Fruit fly (Drosophila melanogaster) whole organism, embryonic: ENCODE results near the gene Catsup.

ENCODE experiments used
- Antp ChIP-seq: fragments of 200-800 bp; sonication (Bioruptor generic); optimal IDR thresholded peaks from 3 replicates; lab custom pipeline; 2016; ENCODE audit warnings: missing biosample characterization, missing genetic modification characterization
- B-H2 ChIP-seq: fragments of 200-800 bp; sonication (Bioruptor generic); optimal IDR thresholded peaks from 2 replicates; lab custom pipeline; 2018; ENCODE audit warnings: missing biosample characterization, mild to moderate bottlenecking, missing genetic modification characterization
- CG10543 ChIP-seq: fragments of 200-800 bp; sonication (Bioruptor generic); optimal IDR thresholded peaks from 3 replicates; lab custom pipeline; 2017; ENCODE audit warnings: missing biosample characterization, mild to moderate bottlenecking, missing genetic modification characterization, moderate library complexity
- CG11456 ChIP-seq: fragments of 200-800 bp; sonication (Bioruptor generic); IDR thresholded peaks from 3 replicates; pipeline ENCODE4 v1.3.6; 2022; ENCODE audit warnings: missing biosample characterization, missing genetic modification characterization
- CG11560 ChIP-seq: fragments of 200-800 bp; sonication (Bioruptor generic); IDR thresholded peaks from 3 replicates; pipeline ENCODE4 v1.3.6; 2022; ENCODE audit warnings: missing biosample characterization, missing genetic modification characterization
- CG11695 ChIP-seq: fragments of 200-800 bp; sonication (Bioruptor generic); IDR thresholded peaks from 3 replicates; pipeline ENCODE4 v1.3.6; 2022; ENCODE audit warnings: missing biosample characterization, missing genetic modification characterization
- CG12071 ChIP-seq: fragments of 200-800 bp; sonication (Bioruptor generic); optimal IDR thresholded peaks from 3 replicates; lab custom pipeline; 2018; ENCODE audit warnings: missing biosample characterization, mild to moderate bottlenecking, missing genetic modification characterization
- CG13894 ChIP-seq: fragments of 200-800 bp; sonication (Bioruptor generic); optimal IDR thresholded peaks from 3 replicates; lab custom pipeline; 2018; ENCODE audit warnings: missing biosample characterization, mild to moderate bottlenecking, missing genetic modification characterization, moderate library complexity
- CG17186 ChIP-seq: fragments of 200-800 bp; sonication (Bioruptor generic); optimal IDR thresholded peaks from 3 replicates; lab custom pipeline; 2017; ENCODE audit warnings: missing biosample characterization, missing genetic modification reagents, missing genetic modification characterization
- CG17361 ChIP-seq: fragments of 200-800 bp; sonication (Bioruptor generic); IDR thresholded peaks from 3 replicates; pipeline ENCODE4 v1.3.6; 2022; ENCODE audit warnings: missing biosample characterization, missing genetic modification characterization
- CG18599 ChIP-seq: fragments of 200-800 bp; sonication (Bioruptor generic); optimal IDR thresholded peaks from 3 replicates; lab custom pipeline; 2017; ENCODE audit warnings: missing biosample characterization, missing genetic modification characterization, mild to moderate bottlenecking, moderate library complexity, missing genetic modification reagents
- CG3281 ChIP-seq: fragments of 200-800 bp; sonication (Bioruptor generic); optimal IDR thresholded peaks from 3 replicates; lab custom pipeline; 2017; ENCODE audit warnings: missing biosample characterization, mild to moderate bottlenecking, missing genetic modification characterization
- CG4820 ChIP-seq: fragments of 200-800 bp; sonication (Bioruptor generic); optimal IDR thresholded peaks from 3 replicates; lab custom pipeline; 2016; ENCODE audit warnings: missing biosample characterization, missing genetic modification characterization
- CG5180 ChIP-seq: fragments of 200-800 bp; sonication (Bioruptor generic); optimal IDR thresholded peaks from 3 replicates; lab custom pipeline; 2017; ENCODE audit warnings: missing biosample characterization, missing genetic modification characterization, mild to moderate bottlenecking, moderate library complexity, missing genetic modification reagents
- CG7556 ChIP-seq: fragments of 200-800 bp; sonication (Bioruptor generic); optimal IDR thresholded peaks from 2 replicates; lab custom pipeline; 2017; ENCODE audit warnings: missing biosample characterization, mild to moderate bottlenecking, missing genetic modification characterization
- CG8388 ChIP-seq: fragments of 200-800 bp; sonication (Bioruptor generic); optimal IDR thresholded peaks from 2 replicates; lab custom pipeline; 2019; ENCODE audit warnings: missing biosample characterization, mild to moderate bottlenecking, missing genetic modification characterization, moderate library complexity
- CG8924 ChIP-seq: fragments of 200-800 bp; optimal IDR thresholded peaks from 3 replicates; lab custom pipeline; 2019; ENCODE audit warnings: missing biosample characterization, mild to moderate bottlenecking, missing genetic modification characterization, moderate library complexity
- CG8944 ChIP-seq: fragments of 200-800 bp; sonication (Bioruptor generic); optimal IDR thresholded peaks from 3 replicates; lab custom pipeline; 2016; ENCODE audit warnings: missing biosample characterization, missing genetic modification characterization
- CG9727 ChIP-seq: fragments of 200-800 bp; sonication (Bioruptor generic); optimal IDR thresholded peaks from 3 replicates; lab custom pipeline; 2017; ENCODE audit warnings: missing biosample characterization, mild to moderate bottlenecking, missing genetic modification characterization
- D19A ChIP-seq: fragments of 200-800 bp; optimal IDR thresholded peaks from 3 replicates; lab custom pipeline; 2019; ENCODE audit warnings: missing biosample characterization, mild to moderate bottlenecking, missing genetic modification characterization, moderate library complexity
- Doc3 ChIP-seq: fragments of 200-800 bp; sonication (Bioruptor generic); IDR thresholded peaks from 3 replicates; pipeline ENCODE4 v1.3.6; 2022; ENCODE audit warnings: missing biosample characterization, missing genetic modification characterization; ENCODE audit not compliant: partially characterized antibody
- Dp ChIP-seq: fragments of 200-800 bp; sonication (Bioruptor generic); optimal IDR thresholded peaks from 2 replicates; lab custom pipeline; 2018; ENCODE audit warnings: missing biosample characterization, mild to moderate bottlenecking, missing genetic modification characterization, moderate library complexity
- Eip74EF ChIP-seq, 2 experiments: fragments of 200-800 bp in 1 of 2; fragments of >200 bp in 1 of 2; sonication (Bioruptor generic) in 1 of 2; optimal IDR thresholded peaks; 2 replicates each; lab custom pipeline; 2017 to 2019; ENCODE audit warnings: missing biosample characterization in 2 of 2, missing genetic modification characterization in 2 of 2, mild to moderate bottlenecking in 1 of 2, moderate library complexity in 1 of 2
- Elba2 ChIP-seq: fragments of 200-800 bp; sonication (Bioruptor generic); optimal IDR thresholded peaks from 3 replicates; lab custom pipeline; 2016; ENCODE audit warnings: missing biosample characterization, missing genetic modification characterization
- GATAe ChIP-seq: fragments of 200-800 bp; sonication (Bioruptor generic); conservative IDR thresholded peaks from 2 replicates; pipeline ENCODE4 v1.3.6; 2022; ENCODE audit warnings: missing biosample characterization, missing genetic modification characterization
- H15 ChIP-seq: fragments of 200-800 bp; sonication (Bioruptor generic); IDR thresholded peaks from 3 replicates; pipeline ENCODE4 v1.3.6; 2022; ENCODE audit warnings: missing biosample characterization, missing genetic modification characterization
- HLHmδ ChIP-seq: fragments of 200-800 bp; sonication (Bioruptor generic); optimal IDR thresholded peaks from 2 replicates; lab custom pipeline; 2018; ENCODE audit warnings: missing biosample characterization, mild to moderate bottlenecking, missing genetic modification characterization, moderate library complexity
- Hey ChIP-seq: fragments of 200-800 bp; sonication (Bioruptor generic); optimal IDR thresholded peaks from 3 replicates; lab custom pipeline; 2018; ENCODE audit warnings: missing biosample characterization, mild to moderate bottlenecking, missing genetic modification characterization
- Nf-YA ChIP-seq: fragments of 200-800 bp; sonication (Bioruptor generic); IDR thresholded peaks from 2 replicates; pipeline ENCODE4 v1.3.6; 2022; ENCODE audit warnings: missing biosample characterization, missing genetic modification characterization
- PHDP ChIP-seq: fragments of 200-800 bp; sonication (Bioruptor generic); optimal IDR thresholded peaks from 3 replicates; lab custom pipeline; 2018; ENCODE audit warnings: missing biosample characterization, mild to moderate bottlenecking, missing genetic modification characterization, moderate library complexity
- Ravus ChIP-seq: fragments of 200-800 bp; sonication (Bioruptor generic); IDR thresholded peaks from 2 replicates; pipeline ENCODE4 v1.3.6; 2022; ENCODE audit warnings: missing biosample characterization, missing genetic modification characterization
- Rx ChIP-seq: fragments of 200-800 bp; sonication (Bioruptor generic); IDR thresholded peaks from 2 replicates; pipeline ENCODE4 v1.3.6; 2022; ENCODE audit warnings: missing biosample characterization, missing genetic modification characterization
- Xbp1 ChIP-seq: fragments of 200-800 bp; sonication (Bioruptor generic); optimal IDR thresholded peaks from 3 replicates; lab custom pipeline; 2016; ENCODE audit warnings: missing biosample characterization, mild to moderate bottlenecking, missing genetic modification characterization
- ab ChIP-seq: fragments of 200-800 bp; sonication (Bioruptor generic); optimal IDR thresholded peaks from 2 replicates; lab custom pipeline; 2016; ENCODE audit warnings: missing biosample characterization, missing genetic modification characterization
- abd-A ChIP-seq: fragments of 200-800 bp; sonication (Bioruptor generic); optimal IDR thresholded peaks from 3 replicates; lab custom pipeline; 2019; ENCODE audit warnings: missing biosample characterization, mild to moderate bottlenecking, missing genetic modification characterization, moderate library complexity
- bcd ChIP-seq: fragments of 200-800 bp; sonication (Bioruptor generic); optimal IDR thresholded peaks from 2 replicates; lab custom pipeline; 2017; ENCODE audit warnings: missing biosample characterization, mild to moderate bottlenecking, missing genetic modification characterization
- bigmax ChIP-seq: fragments of 200-800 bp; sonication (Bioruptor generic); optimal IDR thresholded peaks from 2 replicates; lab custom pipeline; 2018; ENCODE audit warnings: missing biosample characterization, mild to moderate bottlenecking, missing genetic modification characterization
- crol ChIP-seq: fragments of 200-800 bp; sonication (Bioruptor generic); IDR thresholded peaks from 2 replicates; pipeline ENCODE4 v1.3.6; 2022; ENCODE audit warnings: missing biosample characterization, missing genetic modification characterization
- dpn ChIP-seq, 2 experiments: fragments of 200-800 bp; sonication (Bioruptor generic); optimal IDR thresholded peaks; 3 replicates each; lab custom pipeline; 2016; ENCODE audit warnings: missing biosample characterization in 2 of 2, missing genetic modification characterization in 2 of 2
- dysf ChIP-seq: fragments of 200-800 bp; sonication (Bioruptor generic); IDR thresholded peaks from 3 replicates; pipeline ENCODE4 v1.3.6; 2022; ENCODE audit warnings: missing biosample characterization, missing genetic modification characterization
- emc ChIP-seq: fragments of 200-800 bp; sonication (Bioruptor generic); optimal IDR thresholded peaks from 2 replicates; lab custom pipeline; 2016; ENCODE audit warnings: missing biosample characterization, missing genetic modification characterization
- lab ChIP-seq: fragments of 200-800 bp; sonication (Bioruptor generic); optimal IDR thresholded peaks from 3 replicates; lab custom pipeline; 2017; ENCODE audit warnings: missing biosample characterization, missing genetic modification characterization, mild to moderate bottlenecking, moderate library complexity, missing genetic modification reagents
- lov ChIP-seq, 2 experiments: fragments of 200-800 bp in 1 of 2; fragments of >200 bp in 1 of 2; sonication (Bioruptor generic) in 1 of 2; IDR thresholded peaks in 1 of 2; optimal IDR thresholded peaks in 1 of 2; 2 replicates in 1 of 2; 3 replicates in 1 of 2; pipeline versions ENCODE4 v1.3.6 to Lab custom; 2017 to 2022; ENCODE audit warnings: missing biosample characterization in 1 of 2, missing genetic modification characterization in 1 of 2
- prd ChIP-seq, 3 experiments: fragments of >200 bp in 2 of 3; fragments of 200-800 bp in 1 of 3; sonication (Bioruptor generic) in 1 of 3; optimal IDR thresholded peaks in 2 of 3; IDR thresholded peaks in 1 of 3; 2 replicates in 2 of 3; 3 replicates in 1 of 3; pipeline versions ENCODE4 v1.3.6 to Lab custom; 2017 to 2022; ENCODE audit warnings: missing biosample characterization in 1 of 3, missing genetic modification characterization in 1 of 3
- repo ChIP-seq: fragments of 200-800 bp; sonication (Bioruptor generic); optimal IDR thresholded peaks from 2 replicates; lab custom pipeline; 2016; ENCODE audit warnings: missing biosample characterization, missing genetic modification characterization
- row ChIP-seq: fragments of 200-800 bp; sonication (Bioruptor generic); IDR thresholded peaks from 3 replicates; pipeline ENCODE4 v1.3.6; 2022; ENCODE audit warnings: missing biosample characterization, missing genetic modification characterization
- sim ChIP-seq: fragments of 200-800 bp; sonication (Bioruptor generic); IDR thresholded peaks from 2 replicates; pipeline ENCODE4 v1.3.6; 2022; ENCODE audit warnings: missing biosample characterization, missing genetic modification characterization

The Catsup gene

DNA sequence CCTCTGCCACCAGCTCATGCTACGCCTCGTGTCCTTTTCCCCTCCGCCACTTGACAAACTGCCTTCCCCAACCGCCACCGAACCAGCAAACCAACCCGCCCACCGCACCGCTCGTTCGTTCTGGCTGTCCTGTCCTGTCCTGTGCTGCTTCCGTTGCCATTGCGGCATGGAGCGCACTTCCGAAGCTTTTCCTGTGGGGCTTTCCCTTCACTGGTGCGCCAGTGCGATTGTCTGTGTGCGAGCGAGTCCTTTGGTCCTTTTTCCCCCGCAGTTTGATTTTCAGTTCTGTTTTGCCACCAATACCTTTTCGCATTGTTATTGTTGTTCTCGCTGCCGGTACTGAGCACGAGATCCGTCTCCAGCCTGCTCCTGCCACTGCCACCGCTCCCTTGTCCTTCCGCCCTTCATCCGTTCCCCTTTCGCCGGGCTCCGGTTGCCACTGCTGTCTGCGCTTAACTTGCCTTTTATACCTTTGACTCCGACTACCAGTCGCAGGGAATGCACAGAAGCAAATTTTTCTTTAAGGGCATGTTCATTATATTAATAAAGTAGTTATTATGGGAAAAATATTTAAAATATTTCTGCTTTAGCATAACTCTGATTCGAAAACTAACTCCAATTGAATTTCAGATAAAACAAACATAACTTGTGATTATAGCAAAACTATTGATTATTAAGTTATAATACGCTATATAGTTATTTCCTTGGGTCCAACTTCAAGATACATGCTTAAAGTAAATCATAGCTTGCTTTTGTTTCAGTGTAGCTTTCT lies 17.5 kb upstream of the Catsup start (continued):
- peak; percentile 83 for TF ChIP-seq CG3281
- no peak for TF ChIP-seq sim (GFP tag; lab: Robert Waterston, UW)
- TF ChIP-seq CG8924, result peak; percentile 84
- no peak for TF ChIP-seq repo (GFP tag; lab: Kevin White, UChicago)
- TF ChIP-seq CG5180 (GFP tag; lab: Kevin White, UChicago), result peak; percentile 58
- no peak for TF ChIP-seq GATAe (GFP tag; lab: Robert Waterston, UW)
- peak; percentile 25 for TF ChIP-seq CG12071 (GFP tag; lab: Kevin White, UChicago)
- TF ChIP-seq Ravus (GFP tag; lab: Robert Waterston, UW), result no peak
- TF ChIP-seq Xbp1 (GFP tag; lab: Kevin White, UChicago), result peak; percentile 69
- TF ChIP-seq H15, result no peak
- TF ChIP-seq bigmax, result no peak
- peak; percentile 79 for TF ChIP-seq PHDP
- no peak for TF ChIP-seq Elba2 (GFP tag; lab: Kevin White, UChicago)
- no peak for TF ChIP-seq HLHmδ (GFP tag; lab: Kevin White, UChicago)
- no peak for TF ChIP-seq Antp
- TF ChIP-seq crol (GFP tag; lab: Robert Waterston, UW), result peak; percentile 90
- TF ChIP-seq Rx (GFP tag; lab: Robert Waterston, UW), result no peak
- TF ChIP-seq CG17186 (GFP tag; lab: Kevin White, UChicago), result no peak
- peak; percentile 27 to 43 for TF ChIP-seq dpn (GFP tag; optimal IDR thresholded peaks at IDR 0.05; lab: Kevin White, UChicago)
- peak; percentile 86 for TF ChIP-seq lab (GFP tag; lab: Kevin White, UChicago)
- no peak for TF ChIP-seq Dp

dm6 chr2L:19024744-19025059 lies 17.0 kb upstream of the Catsup start:
- no peak for TF ChIP-seq Nf-YA (GFP tag; lab: Robert Waterston, UW)
- no peak for TF ChIP-seq CG18599 (GFP tag; lab: Kevin White, UChicago)
- peak; percentile 39; the same call in 1 of the 3 replicates for TF ChIP-seq CG11456
- TF ChIP-seq bcd, result peak; percentile 6
- TF ChIP-seq row (GFP tag; lab: Robert Waterston, UW), result no peak
- peak; percentile 42 for TF ChIP-seq abd-A (tag; lab: Kevin White, UChicago)
- peak; percentile 19 for TF ChIP-seq lab (GFP tag; lab: Kevin White, UChicago)
- TF ChIP-seq CG17186 (GFP tag; lab: Kevin White, UChicago), result no peak
- TF ChIP-seq CG8944 (GFP tag; lab: Kevin White, UChicago), result no peak
- peak; percentile 60 for TF ChIP-seq CG10543 (GFP tag; lab: Kevin White, UChicago)
- no peak for TF ChIP-seq CG9727 (GFP tag; lab: Kevin White, UChicago)
- TF ChIP-seq Hey (tag; lab: Kevin White, UChicago), result peak; percentile 41
- no peak for TF ChIP-seq CG11560 (tag; lab: Robert Waterston, UW)
- TF ChIP-seq B-H2 (GFP tag; lab: Kevin White, UChicago), result no peak
- peak; percentile 24; the same call in 1 of the 3 replicates for TF ChIP-seq CG17361
- TF ChIP-seq CG13894 (tag; lab: Kevin White, UChicago), result no peak
- no peak for TF ChIP-seq Doc3 (GFP tag; lab: Robert Waterston, UW)
- no peak for TF ChIP-seq lov (optimal IDR thresholded peaks at IDR 0.05; lab: Kevin White, UChicago)
- TF ChIP-seq lov (GFP tag; IDR thresholded peaks at IDR 0.05; lab: Robert Waterston, UW), result no peak
- 0 out of 3 replicates have a peak, but pooled peaks have one; percentile 1 for TF ChIP-seq CG11695 (GFP tag; lab: Robert Waterston, UW)
- TF ChIP-seq crol (GFP tag; lab: Robert Waterston, UW), result peak; percentile 86
- no peak for TF ChIP-seq CG8388 (GFP tag; lab: Kevin White, UChicago)
- peak; percentile 2; the same call in 1 of the 3 replicates for TF ChIP-seq dysf (GFP tag; lab: Robert Waterston, UW)
- TF ChIP-seq D19A (tag; lab: Kevin White, UChicago), result peak; percentile 6
- no peak for TF ChIP-seq prd (optimal IDR thresholded peaks at IDR 0.05; lab: Kevin White, UChicago)
- TF ChIP-seq prd (GFP tag; IDR thresholded peaks at IDR 0.05; lab: Robert Waterston, UW), result 0 out of 3 replicates have a peak, but pooled peaks have one; percentile 1
- no peak for TF ChIP-seq emc
- TF ChIP-seq Eip74EF (GFP tag; optimal IDR thresholded peaks at IDR 0.05; lab: Kevin White, UChicago), result peak in 1 of 2 experiments; percentile 1
- TF ChIP-seq CG4820 (GFP tag; lab: Kevin White, UChicago), result no peak
- TF ChIP-seq CG7556 (GFP tag; lab: Kevin White, UChicago), result peak; percentile 60
- no peak for TF ChIP-seq ab
